Fruit fly (Drosophila melanogaster) whole organism, prepupa: ENCODE measurements around the gene Prosbeta2.

Experiments used
- Blimp-1 ChIP-seq: fragments of 200-800 bp; sonication (Bioruptor generic); optimal IDR thresholded peaks from 3 replicates; lab custom pipeline; 2017; ENCODE audit warnings: missing biosample characterization, missing genetic modification characterization, mild to moderate bottlenecking, moderate library complexity, missing genetic modification reagents
- CG11294 ChIP-seq: fragments of 200-800 bp; sonication (Bioruptor generic); IDR thresholded peaks from 2 replicates; pipeline ENCODE4 v1.3.6; 2022; ENCODE audit warnings: missing biosample characterization, missing genetic modification characterization
- CG11762 ChIP-seq: fragments of 200-800 bp; sonication (Bioruptor generic); optimal IDR thresholded peaks from 3 replicates; lab custom pipeline; 2016; ENCODE audit warnings: missing biosample characterization, missing genetic modification characterization; ENCODE audit not compliant: insufficient read depth
- CG15336 ChIP-seq: fragments of 200-800 bp; sonication (Bioruptor generic); IDR thresholded peaks from 2 replicates; pipeline ENCODE4 v1.3.6; 2022; ENCODE audit warnings: missing biosample characterization, missing genetic modification characterization
- CG1621 ChIP-seq: fragments of 200-800 bp; sonication (Bioruptor generic); optimal IDR thresholded peaks from 3 replicates; lab custom pipeline; 2018; ENCODE audit warnings: missing biosample characterization, mild to moderate bottlenecking, missing genetic modification characterization
- CG16779 ChIP-seq: fragments of 200-800 bp; sonication (Bioruptor generic); optimal IDR thresholded peaks from 3 replicates; lab custom pipeline; 2017; ENCODE audit warnings: missing biosample characterization, mild to moderate bottlenecking, missing genetic modification characterization
- CG32006 ChIP-seq: fragments of 200-800 bp; sonication (Bioruptor generic); optimal IDR thresholded peaks from 3 replicates; lab custom pipeline; 2017; ENCODE audit warnings: missing biosample characterization, mild to moderate bottlenecking, missing genetic modification characterization
- CG4318 ChIP-seq: fragments of 200-800 bp; sonication (Bioruptor generic); optimal IDR thresholded peaks from 3 replicates; lab custom pipeline; 2017; ENCODE audit warnings: missing biosample characterization, mild to moderate bottlenecking, missing genetic modification characterization
- CG6163 ChIP-seq: fragments of 200-800 bp; sonication (Bioruptor generic); IDR thresholded peaks from 3 replicates; pipeline ENCODE4 v1.3.6; 2022; ENCODE audit warnings: missing biosample characterization, missing genetic modification characterization
- CG6276 ChIP-seq: fragments of 200-800 bp; sonication (Bioruptor generic); optimal IDR thresholded peaks from 2 replicates; lab custom pipeline; 2017; ENCODE audit warnings: missing biosample characterization, mild to moderate bottlenecking, missing genetic modification characterization
- CG6792 ChIP-seq: fragments of 200-800 bp; sonication (Bioruptor generic); optimal IDR thresholded peaks from 3 replicates; lab custom pipeline; 2016; ENCODE audit warnings: missing biosample characterization, missing genetic modification characterization
- CG6854 ChIP-seq: fragments of 200-800 bp; sonication (Bioruptor generic); optimal IDR thresholded peaks from 2 replicates; lab custom pipeline; 2017; ENCODE audit warnings: missing biosample characterization, mild to moderate bottlenecking, missing genetic modification characterization
- CG7368 ChIP-seq: fragments of 200-800 bp; sonication (Bioruptor generic); optimal IDR thresholded peaks from 3 replicates; lab custom pipeline; 2016; ENCODE audit warnings: missing biosample characterization, missing genetic modification characterization
- CG8119 ChIP-seq: fragments of 200-800 bp; sonication (Bioruptor generic); IDR thresholded peaks from 3 replicates; pipeline ENCODE4 v1.3.6; 2022; ENCODE audit warnings: missing biosample characterization, missing genetic modification characterization
- CG8632 ChIP-seq: fragments of 200-800 bp; sonication (Bioruptor generic); optimal IDR thresholded peaks from 3 replicates; lab custom pipeline; 2016; ENCODE audit warnings: missing biosample characterization, missing genetic modification characterization
- Eip78C ChIP-seq: fragments of 200-800 bp; sonication (Bioruptor generic); peaks from one replicate; lab custom pipeline; 2016; ENCODE audit warnings: missing biosample characterization, missing genetic modification characterization
- Eip93F ChIP-seq: fragments of 200-800 bp; sonication (Bioruptor generic); optimal IDR thresholded peaks from 2 replicates; lab custom pipeline; 2016; ENCODE audit warnings: missing biosample characterization, mild to moderate bottlenecking, missing genetic modification characterization
- Ets96B ChIP-seq: fragments of 200-800 bp; optimal IDR thresholded peaks from 2 replicates; lab custom pipeline; 2019; ENCODE audit warnings: missing biosample characterization, mild to moderate bottlenecking, missing genetic modification characterization, moderate library complexity
- Gug ChIP-seq: fragments of 200-800 bp; sonication (Bioruptor generic); IDR thresholded peaks from 2 replicates; pipeline ENCODE4 v1.3.6; 2022; ENCODE audit warnings: missing biosample characterization, missing genetic modification characterization
- Hr38 ChIP-seq: sonication (Bioruptor generic); optimal IDR thresholded peaks from 2 replicates; lab custom pipeline; 2016; ENCODE audit warnings: missing biosample characterization, missing genetic modification characterization
- Hr4 ChIP-seq: fragments of 200-800 bp; sonication (Bioruptor generic); optimal IDR thresholded peaks from 3 replicates; lab custom pipeline; 2016; ENCODE audit warnings: missing biosample characterization, missing genetic modification characterization
- Met ChIP-seq: fragments of 200-800 bp; sonication (Bioruptor generic); optimal IDR thresholded peaks from 3 replicates; lab custom pipeline; 2016; ENCODE audit warnings: missing biosample characterization, missing genetic modification characterization
- OdsH ChIP-seq: fragments of 200-800 bp; sonication (Bioruptor generic); optimal IDR thresholded peaks from 3 replicates; lab custom pipeline; 2016; ENCODE audit warnings: missing biosample characterization, missing genetic modification characterization
- Smox ChIP-seq: fragments of 200-800 bp; sonication (Bioruptor generic); optimal IDR thresholded peaks from 3 replicates; lab custom pipeline; 2016; ENCODE audit warnings: missing biosample characterization, missing genetic modification characterization
- Sox102F ChIP-seq: fragments of 200-800 bp; sonication (Bioruptor generic); optimal IDR thresholded peaks from 2 replicates; lab custom pipeline; 2016; ENCODE audit warnings: missing biosample characterization, mild to moderate bottlenecking, missing genetic modification characterization
- Sox15 ChIP-seq: fragments of 200-800 bp; sonication (Bioruptor generic); optimal IDR thresholded peaks from 3 replicates; lab custom pipeline; 2016; ENCODE audit warnings: missing biosample characterization, missing genetic modification characterization
- acj6 ChIP-seq: fragments of 200-800 bp; sonication (Bioruptor generic); optimal IDR thresholded peaks from 3 replicates; lab custom pipeline; 2016; ENCODE audit warnings: missing biosample characterization, missing genetic modification characterization
- dac ChIP-seq: fragments of 200-800 bp; sonication (Bioruptor generic); optimal IDR thresholded peaks from 2 replicates; lab custom pipeline; 2017; ENCODE audit warnings: missing biosample characterization, mild to moderate bottlenecking, missing genetic modification characterization
- dsx ChIP-seq: fragments of 200-800 bp; optimal IDR thresholded peaks from 3 replicates; lab custom pipeline; 2019; ENCODE audit warnings: missing biosample characterization, mild to moderate bottlenecking, missing genetic modification characterization, moderate library complexity; ENCODE audit not compliant: poor library complexity, severe bottlenecking
- eg ChIP-seq: fragments of 200-800 bp; sonication (Bioruptor generic); IDR thresholded peaks from 3 replicates; pipeline ENCODE4 v1.3.6; 2022; ENCODE audit warnings: missing biosample characterization, missing genetic modification characterization
- fd59A ChIP-seq: fragments of 200-800 bp; sonication (Bioruptor generic); optimal IDR thresholded peaks from 2 replicates; lab custom pipeline; 2017; ENCODE audit warnings: missing biosample characterization, mild to moderate bottlenecking, missing genetic modification characterization, missing genetic modification reagents
- fkh ChIP-seq: fragments of 200-800 bp; sonication (Bioruptor generic); optimal IDR thresholded peaks from 3 replicates; lab custom pipeline; 2017; ENCODE audit warnings: missing biosample characterization, mild to moderate bottlenecking, missing genetic modification characterization, moderate library complexity
- lz ChIP-seq: fragments of 200-800 bp; sonication (Bioruptor generic); optimal IDR thresholded peaks from 3 replicates; lab custom pipeline; 2016; ENCODE audit warnings: missing biosample characterization, missing genetic modification characterization
- net ChIP-seq: fragments of 200-800 bp; sonication (Bioruptor generic); optimal IDR thresholded peaks from 3 replicates; lab custom pipeline; 2016; ENCODE audit warnings: missing biosample characterization, missing genetic modification characterization
- pdm3 ChIP-seq: fragments of 200-800 bp; sonication (Bioruptor generic); optimal IDR thresholded peaks from 3 replicates; lab custom pipeline; 2016; ENCODE audit warnings: missing biosample characterization, missing genetic modification characterization
- svp ChIP-seq: fragments of 200-800 bp; sonication (Bioruptor generic); peaks from one replicate; lab custom pipeline; 2016; ENCODE audit warnings: missing biosample characterization, missing genetic modification characterization
- topi ChIP-seq: fragments of 200-800 bp; sonication (Bioruptor generic); optimal IDR thresholded peaks from 3 replicates; lab custom pipeline; 2016; ENCODE audit warnings: missing biosample characterization, missing genetic modification characterization
- vri ChIP-seq: fragments of 200-800 bp; sonication (Bioruptor generic); optimal IDR thresholded peaks from 3 replicates; lab custom pipeline; 2016; ENCODE audit warnings: missing biosample characterization, mild to moderate bottlenecking, missing genetic modification characterization

Gene Prosbeta2

dm6 chr3L:14984521-14985150 is 15.1 kb upstream of the Prosbeta2 start, which contains the start of gene mnd (continued):
- TF ChIP-seq CG8632 (peak; percentile 63), dsx (GFP tag; lab: Kevin White, UChicago) (peak; percentile 80), CG6792 (GFP tag; lab: Kevin White, UChicago) (peak; percentile 43), eg (GFP tag; lab: Robert Waterston, UW) (peak; percentile 96), CG6854 (GFP tag; lab: Kevin White, UChicago) (no peak), topi (GFP tag; lab: Kevin White, UChicago) (peak; percentile 51), CG6163 (GFP tag; lab: Robert Waterston, UW) (peak; percentile 88), CG6276 (GFP tag; lab: Kevin White, UChicago) (peak; percentile 88), Eip93F (GFP tag; lab: Kevin White, UChicago) (no peak), Met (GFP tag; lab: Kevin White, UChicago) (peak; percentile 42), CG7368 (GFP tag; lab: Kevin White, UChicago) (peak; percentile 67), Hr38 (GFP tag; lab: Kevin White, UChicago) (no peak), acj6 (GFP tag; lab: Kevin White, UChicago) (peak; percentile 76), lz (GFP tag; lab: Kevin White, UChicago) (peak; percentile 10), fkh (no peak), OdsH (GFP tag; lab: Kevin White, UChicago) (peak; percentile 77), Sox102F (peak; percentile 39), CG11762 (GFP tag; lab: Kevin White, UChicago) (peak; percentile 65), CG32006 (GFP tag; lab: Kevin White, UChicago) (peak; percentile 84), net (GFP tag; lab: Kevin White, UChicago) (peak; percentile 81), Sox15 (no peak), Hr4 (peak; percentile 91), Gug (GFP tag; lab: Robert Waterston, UW) (peak; percentile 85), CG4318 (peak; percentile 60), Ets96B (tag; lab: Kevin White, UChicago) (peak; percentile 89), CG15336 (peak; percentile 95), pdm3 (GFP tag; lab: Kevin White, UChicago) (peak; percentile 78), Smox (GFP tag; lab: Kevin White, UChicago) (no peak), Blimp-1 (GFP tag; lab: Kevin White, UChicago) (no peak)
- TF ChIP-seq, all 60 proteins: peak for 46

dm6 chr3L:14986340-14986916 is 13.3 kb upstream of the Prosbeta2 start:
- TF ChIP-seq svp: peak; percentile 38
- TF ChIP-seq Met (GFP tag; lab: Kevin White, UChicago): peak; percentile 1
- TF ChIP-seq CG1621: no peak
- TF ChIP-seq Hr4: peak; percentile 26
- peak; percentile 44 for TF ChIP-seq Eip78C (GFP tag; lab: Kevin White, UChicago)

- TF ChIP-seq CG11294 (GFP tag; lab: Robert Waterston, UW): no peak
- TF ChIP-seq fkh: peak; percentile 42
- no peak for TF ChIP-seq pdm3 (GFP tag; lab: Kevin White, UChicago)
- TF ChIP-seq vri (GFP tag; lab: Kevin White, UChicago): peak; percentile 48
- no peak for TF ChIP-seq CG16779 (tag; lab: Kevin White, UChicago)
- TF ChIP-seq CG8632: no peak
- peak; percentile 30 for TF ChIP-seq CG6854 (GFP tag; lab: Kevin White, UChicago)
- no peak for TF ChIP-seq dac (GFP tag; lab: Kevin White, UChicago)
- TF ChIP-seq Eip78C (GFP tag; lab: Kevin White, UChicago): peak; percentile 10
- no peak for TF ChIP-seq Sox15
- TF ChIP-seq fd59A (GFP tag; lab: Kevin White, UChicago): no peak
- TF ChIP-seq CG6163 (GFP tag; lab: Robert Waterston, UW): 0 out of 3 replicates have a peak, but pooled peaks have one; percentile 16
- TF ChIP-seq CG6792 (GFP tag; lab: Kevin White, UChicago): no peak
- TF ChIP-seq CG8119 (GFP tag; lab: Robert Waterston, UW): 0 out of 3 replicates have a peak, but pooled peaks have one; percentile 12
- no peak for TF ChIP-seq dsx (GFP tag; lab: Kevin White, UChicago)
- no peak for TF ChIP-seq CG15336
- TF ChIP-seq net (GFP tag; lab: Kevin White, UChicago): no peak
- TF ChIP-seq eg (GFP tag; lab: Robert Waterston, UW): peak; percentile 35; the same call in 1 of the 3 replicates
- TF ChIP-seq svp: peak; percentile 32
- no peak for TF ChIP-seq CG6276 (GFP tag; lab: Kevin White, UChicago)
- peak; percentile 15 for TF ChIP-seq Met (GFP tag; lab: Kevin White, UChicago)
These were observed 12.5 kb upstream of the Prosbeta2 start for dm6 chr3L:14986984-14987896.
